Fruit fly (Drosophila melanogaster) whole organism, wandering third instar larva: ENCODE measurements around the gene CG11601.

Experiments used
- Abd-B ChIP-seq: fragments of >200 bp; optimal IDR thresholded peaks from 2 replicates; lab custom pipeline; 2017; ENCODE audit warnings: missing biosample characterization, missing genetic modification characterization
- CG32264 ChIP-seq: fragments of 200-800 bp; sonication (Bioruptor generic); optimal IDR thresholded peaks from 2 replicates; lab custom pipeline; 2016; ENCODE audit warnings: missing biosample characterization, missing genetic modification characterization
- CG9705 ChIP-seq: fragments of 200-800 bp; sonication (Bioruptor generic); optimal IDR thresholded peaks from 2 replicates; lab custom pipeline; 2018; ENCODE audit warnings: missing biosample characterization, mild to moderate bottlenecking, missing genetic modification characterization
- CrebA ChIP-seq: fragments of 200-800 bp; sonication (Bioruptor generic); optimal IDR thresholded peaks from 2 replicates; lab custom pipeline; 2016; ENCODE audit warnings: missing biosample characterization, mild to moderate bottlenecking, missing genetic modification characterization, borderline replicate concordance
- Dfd ChIP-seq: fragments of >200 bp; optimal IDR thresholded peaks from 2 replicates; lab custom pipeline; 2017; ENCODE audit warnings: missing biosample characterization, missing genetic modification characterization
- GATAd ChIP-seq: sonication (Bioruptor generic); optimal IDR thresholded peaks from 2 replicates; lab custom pipeline; 2016; ENCODE audit warnings: missing biosample characterization, missing genetic modification characterization
- HLH106 ChIP-seq: fragments of 200-800 bp; optimal IDR thresholded peaks from 3 replicates; lab custom pipeline; 2019; ENCODE audit warnings: missing biosample characterization, mild to moderate bottlenecking, missing genetic modification characterization, moderate library complexity
- Hnf4 ChIP-seq: fragments of 200-800 bp; sonication (Bioruptor generic); optimal IDR thresholded peaks from 2 replicates; lab custom pipeline; 2016; ENCODE audit warnings: missing biosample characterization, mild to moderate bottlenecking, missing genetic modification characterization
- Hr78 ChIP-seq: fragments of >200 bp; optimal IDR thresholded peaks from 2 replicates; lab custom pipeline; 2017; ENCODE audit warnings: missing biosample characterization, missing genetic modification characterization
- Hr83 ChIP-seq: fragments of 200-300 bp; sonication (Bioruptor generic); optimal IDR thresholded peaks from 2 replicates; lab custom pipeline; 2016; ENCODE audit warnings: missing biosample characterization, mild to moderate bottlenecking, missing genetic modification characterization, moderate library complexity; ENCODE audit not compliant: poor library complexity, severe bottlenecking
- Jra ChIP-seq: sonication (Bioruptor generic); optimal IDR thresholded peaks from 2 replicates; lab custom pipeline; 2016; ENCODE audit warnings: missing biosample characterization, missing genetic modification characterization
- Mio ChIP-seq: sonication (Bioruptor generic); optimal IDR thresholded peaks from 2 replicates; lab custom pipeline; 2016; ENCODE audit warnings: missing biosample characterization, missing genetic modification characterization
- N ChIP-seq: fragments of >200 bp; optimal IDR thresholded peaks from 2 replicates; lab custom pipeline; 2018; ENCODE audit warnings: missing biosample characterization, missing external identifiers, missing genetic modification characterization
- OdsH ChIP-seq: fragments of 200-800 bp; sonication (Bioruptor generic); optimal IDR thresholded peaks from 2 replicates; lab custom pipeline; 2016; ENCODE audit warnings: missing biosample characterization, mild to moderate bottlenecking, missing genetic modification characterization
- Rel ChIP-seq, 2 experiments: fragments of 200-800 bp; sonication (Bioruptor generic) in 1 of 2; optimal IDR thresholded peaks; 2 replicates in 1 of 2; 3 replicates in 1 of 2; lab custom pipeline; 2016 to 2019; ENCODE audit warnings: mild to moderate bottlenecking in 2 of 2, missing biosample characterization in 2 of 2, missing genetic modification characterization in 2 of 2, moderate library complexity in 1 of 2
- Sp1 ChIP-seq: fragments of 200-800 bp; sonication (Bioruptor generic); optimal IDR thresholded peaks from 3 replicates; lab custom pipeline; 2019; ENCODE audit warnings: missing biosample characterization, mild to moderate bottlenecking, missing genetic modification characterization, moderate library complexity
- Vsx2 ChIP-seq: fragments of 200-300, 225-300 bp; sonication (Bioruptor generic); optimal IDR thresholded peaks from 2 replicates; lab custom pipeline; 2018; ENCODE audit warnings: missing biosample characterization, missing genetic modification characterization; ENCODE audit not compliant: partially characterized antibody
- br ChIP-seq: fragments of 200-800 bp; sonication (Bioruptor generic); optimal IDR thresholded peaks from 2 replicates; lab custom pipeline; 2016; ENCODE audit warnings: missing biosample characterization, missing genetic modification characterization
- brk ChIP-seq: fragments of 200-800 bp; sonication (Bioruptor generic); optimal IDR thresholded peaks from 2 replicates; lab custom pipeline; 2016; ENCODE audit warnings: missing biosample characterization, mild to moderate bottlenecking, missing genetic modification characterization
- dmrt93B ChIP-seq: fragments of 200-800 bp; sonication (Bioruptor generic); optimal IDR thresholded peaks from 2 replicates; lab custom pipeline; 2018; ENCODE audit warnings: missing biosample characterization, mild to moderate bottlenecking, missing genetic modification characterization
- dsf ChIP-seq: sonication (Bioruptor generic); optimal IDR thresholded peaks from 2 replicates; lab custom pipeline; 2016; ENCODE audit warnings: missing biosample characterization, missing genetic modification characterization, borderline replicate concordance
- ey ChIP-seq: fragments of 200-800 bp; sonication (Bioruptor generic); optimal IDR thresholded peaks from 2 replicates; lab custom pipeline; 2016; ENCODE audit warnings: missing biosample characterization, missing genetic modification characterization
- foxo ChIP-seq, 2 experiments: fragments of 200-800 bp; sonication (Bioruptor generic); optimal IDR thresholded peaks; 2 replicates in 1 of 2; 3 replicates in 1 of 2; lab custom pipeline; 2016 to 2017; ENCODE audit warnings: missing biosample characterization in 2 of 2, missing genetic modification characterization in 2 of 2
- fru ChIP-seq: fragments of 200-800 bp; sonication (Bioruptor generic); optimal IDR thresholded peaks from 3 replicates; lab custom pipeline; 2016; ENCODE audit warnings: missing biosample characterization, mild to moderate bottlenecking, missing genetic modification characterization
- h ChIP-seq: fragments of 200-800 bp; sonication (Bioruptor generic); optimal IDR thresholded peaks from 3 replicates; lab custom pipeline; 2016; ENCODE audit warnings: missing biosample characterization, mild to moderate bottlenecking, missing genetic modification characterization
- jim ChIP-seq: fragments of 175-275, 200-325 bp; sonication (Bioruptor generic); optimal IDR thresholded peaks from 2 replicates; lab custom pipeline; 2016; ENCODE audit warnings: missing biosample characterization, mild to moderate bottlenecking, missing genetic modification characterization
- pan ChIP-seq: fragments of >200 bp; optimal IDR thresholded peaks from 2 replicates; lab custom pipeline; 2017
- sage ChIP-seq: fragments of 200-800 bp; sonication (Bioruptor generic); optimal IDR thresholded peaks from 2 replicates; lab custom pipeline; 2016; ENCODE audit warnings: missing biosample characterization, mild to moderate bottlenecking, missing genetic modification characterization
- sv ChIP-seq: fragments of 200-800 bp; sonication (Bioruptor generic); optimal IDR thresholded peaks from 3 replicates; lab custom pipeline; 2016; ENCODE audit warnings: missing biosample characterization, missing genetic modification characterization
- tai ChIP-seq: sonication (Bioruptor generic); optimal IDR thresholded peaks from 2 replicates; lab custom pipeline; 2016; ENCODE audit warnings: missing biosample characterization, missing genetic modification characterization
- usp ChIP-seq: fragments of >200 bp; optimal IDR thresholded peaks from 2 replicates; lab custom pipeline; 2017; ENCODE audit warnings: missing biosample characterization, missing genetic modification characterization
- woc ChIP-seq: sonication (Bioruptor generic); optimal IDR thresholded peaks from 2 replicates; lab custom pipeline; 2016; ENCODE audit warnings: missing biosample characterization, mild to moderate bottlenecking, missing genetic modification characterization

Gene CG11601

DNA sequence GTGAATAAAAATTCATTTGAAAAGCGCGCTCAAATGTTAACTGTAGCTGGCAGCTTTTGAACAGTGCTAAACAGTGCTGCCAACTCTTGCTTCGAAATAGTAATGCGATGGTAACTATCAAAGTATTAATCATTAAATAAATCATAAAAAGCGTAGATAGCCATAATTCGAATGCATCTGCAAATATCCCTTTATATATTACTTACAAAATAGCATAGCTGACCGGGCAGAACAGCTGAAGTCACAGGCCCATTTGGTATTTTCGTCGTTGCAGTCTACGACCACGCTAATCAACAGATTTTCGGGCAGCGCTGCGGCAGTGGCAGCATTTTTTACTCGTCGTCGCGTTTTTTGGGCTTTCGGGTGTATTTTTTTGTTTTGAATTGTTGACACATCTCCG is 22.6 kb upstream of the CG11601 start, which contains the start of gene Plc21C (continued):
- TF ChIP-seq Abd-B (GFP tag; lab: Kevin White, UChicago) (no peak), jim (GFP tag; lab: Kevin White, UChicago) (no peak), dmrt93B (GFP tag; lab: Kevin White, UChicago) (no peak), foxo (GFP tag; optimal IDR thresholded peaks at IDR 0.05; lab: Kevin White, UChicago) (peak in 1 of 2 experiments; percentile 51), CG9705 (peak; percentile 18)

DNA sequence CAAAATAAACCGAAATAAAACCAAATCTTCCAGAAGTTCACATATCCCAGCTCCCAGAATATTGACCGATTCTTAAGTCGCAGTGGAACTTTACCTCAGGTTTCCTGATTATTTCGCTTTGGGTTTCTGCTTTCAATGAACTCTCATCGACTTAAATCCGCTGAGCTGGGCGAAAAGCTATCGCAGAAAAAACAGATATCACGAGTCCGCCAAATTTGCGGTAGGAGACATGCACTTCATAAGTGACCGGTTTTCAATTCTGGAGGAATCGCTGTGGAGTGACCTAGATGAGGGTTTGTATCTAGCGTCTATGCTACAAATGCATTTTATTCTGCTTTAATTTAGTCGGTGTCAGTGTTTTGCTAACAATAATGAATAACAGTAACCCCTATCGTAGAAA is 22.1 kb upstream of the CG11601 start:
- no peak for TF ChIP-seq usp (GFP tag; lab: Kevin White, UChicago)
- TF ChIP-seq Abd-B (GFP tag; lab: Kevin White, UChicago) = no peak
- TF ChIP-seq jim (GFP tag; lab: Kevin White, UChicago) = no peak
- no peak for TF ChIP-seq Dfd
- TF ChIP-seq N = no peak
- TF ChIP-seq dsf (GFP tag; lab: Kevin White, UChicago) = no peak
- no peak for TF ChIP-seq CG32264 (GFP tag; lab: Kevin White, UChicago)
- TF ChIP-seq Mio (GFP tag; lab: Kevin White, UChicago) = no peak
- TF ChIP-seq Jra (GFP tag; lab: Kevin White, UChicago) = no peak
- no peak for TF ChIP-seq br
- no peak for TF ChIP-seq fru (GFP tag; lab: Kevin White, UChicago)
- TF ChIP-seq Vsx2 = no peak
- no peak for TF ChIP-seq pan (lab: Kevin White, UChicago)
- no peak for TF ChIP-seq Hr78 (GFP tag; lab: Kevin White, UChicago)
- no peak for TF ChIP-seq Hr83 (GFP tag; lab: Kevin White, UChicago)
- TF ChIP-seq tai (GFP tag; lab: Kevin White, UChicago) = no peak
- no peak for TF ChIP-seq OdsH
- TF ChIP-seq h (GFP tag; lab: Kevin White, UChicago) = no peak

DNA sequence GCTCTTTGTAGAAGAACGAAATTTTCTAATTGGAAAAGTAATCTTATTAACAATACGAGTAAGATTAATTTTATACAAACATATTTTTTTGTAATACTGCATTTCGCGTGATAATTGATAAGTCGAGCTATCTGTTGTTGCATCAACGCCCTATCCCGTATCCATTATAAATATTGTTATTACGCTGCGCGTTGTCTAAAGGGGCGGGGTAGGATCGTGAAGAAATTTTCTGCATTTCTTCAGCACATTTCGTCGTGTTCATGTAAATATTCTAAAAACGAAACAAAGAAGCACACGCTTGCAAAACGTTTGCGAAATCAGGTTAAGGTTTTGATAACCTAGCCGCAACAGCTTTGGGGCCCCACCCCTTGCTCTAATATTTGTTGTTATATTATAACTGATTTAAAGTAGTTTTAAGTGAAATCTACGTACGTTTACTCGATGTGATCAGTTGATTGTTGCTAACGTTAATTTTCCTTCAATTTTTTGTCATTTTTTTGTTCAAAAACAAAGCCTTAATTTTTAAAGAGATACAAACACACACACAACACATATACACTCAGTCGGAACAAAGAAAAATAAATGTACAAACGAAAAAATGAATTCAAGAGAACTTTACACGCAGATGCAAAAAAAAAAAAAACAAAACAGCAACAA is 20.4 kb upstream of the CG11601 start:
- no peak for TF ChIP-seq woc (GFP tag; lab: Kevin White, UChicago)
- TF ChIP-seq CG9705 = no peak
- TF ChIP-seq sage = no peak
- TF ChIP-seq brk (GFP tag; lab: Kevin White, UChicago) = no peak
- no peak for TF ChIP-seq sv
- TF ChIP-seq HLH106 (tag; lab: Kevin White, UChicago) = no peak
- no peak for TF ChIP-seq Sp1
- TF ChIP-seq usp (GFP tag; lab: Kevin White, UChicago) = no peak
- no peak for TF ChIP-seq GATAd (GFP tag; lab: Kevin White, UChicago)
- TF ChIP-seq dsf (GFP tag; lab: Kevin White, UChicago) = no peak
- TF ChIP-seq pan (lab: Kevin White, UChicago) = no peak
- no peak for TF ChIP-seq Hr83 (GFP tag; lab: Kevin White, UChicago)
- TF ChIP-seq Abd-B (GFP tag; lab: Kevin White, UChicago) = no peak
- no peak for TF ChIP-seq CrebA (GFP tag; lab: Kevin White, UChicago)
- TF ChIP-seq Dfd = no peak
- TF ChIP-seq, all 38 proteins: peak for 0

DNA sequence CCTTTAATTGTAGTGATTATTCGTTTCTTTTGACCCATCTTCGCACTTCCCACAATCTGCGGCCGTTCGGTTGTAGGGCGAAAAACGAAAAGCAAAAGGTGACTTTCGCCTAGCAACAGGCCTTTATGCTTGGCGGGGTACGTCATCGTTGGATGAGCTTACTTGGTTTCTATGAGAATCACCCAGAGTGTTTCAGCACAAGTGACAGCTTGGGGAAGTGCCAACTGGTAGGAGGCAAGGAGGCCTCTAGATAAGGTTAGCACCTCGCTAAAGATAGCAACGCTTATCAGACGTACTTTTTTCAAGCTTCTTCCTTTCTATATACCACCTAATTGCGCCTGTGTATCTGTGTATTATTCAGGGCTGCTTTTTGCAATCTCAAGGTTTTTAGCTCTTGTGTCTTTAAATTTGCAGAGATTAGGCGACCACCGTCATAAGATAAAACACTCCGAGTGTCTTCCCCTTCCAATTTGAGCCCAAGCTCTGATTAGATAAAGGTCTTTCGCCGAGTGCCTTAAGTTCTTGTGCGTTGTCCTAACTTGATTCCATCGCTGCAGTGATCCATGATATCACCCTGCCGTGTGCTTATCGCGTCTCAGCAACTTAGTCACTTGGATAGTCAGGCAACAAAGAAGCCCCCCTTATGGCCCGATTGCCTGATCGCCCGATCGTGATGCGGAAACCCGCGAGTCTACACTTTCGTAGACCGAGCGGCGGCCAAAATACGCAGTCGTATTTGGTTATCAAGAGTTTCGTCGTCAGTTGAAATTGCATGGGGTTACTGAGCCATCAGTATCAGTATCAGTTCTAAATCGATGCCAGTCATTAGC is 18.0 kb upstream of the CG11601 start:
- TF ChIP-seq woc (GFP tag; lab: Kevin White, UChicago) (no peak), ey (no peak), HLH106 (tag; lab: Kevin White, UChicago) (no peak), tai (GFP tag; lab: Kevin White, UChicago) (no peak), CrebA (GFP tag; lab: Kevin White, UChicago) (no peak), Hr83 (GFP tag; lab: Kevin White, UChicago) (peak; percentile 57), Rel (GFP tag; optimal IDR thresholded peaks at IDR 0.05; lab: Kevin White, UChicago) (no peak), Rel (tag; optimal IDR thresholded peaks at IDR 0.05; lab: Kevin White, UChicago) (peak; percentile 61), Jra (GFP tag; lab: Kevin White, UChicago) (no peak), fru (GFP tag; lab: Kevin White, UChicago) (no peak), br (peak; percentile 56), h (GFP tag; lab: Kevin White, UChicago) (peak; percentile 70), Hnf4 (GFP tag; lab: Kevin White, UChicago) (no peak)
